Worm (Caenorhabditis elegans): ENCODE data around the gene snf-6.
A peak's percentile ranks its signal among the peaks of the same experiment; 100 is the strongest.

snf-6 gene

DNA sequence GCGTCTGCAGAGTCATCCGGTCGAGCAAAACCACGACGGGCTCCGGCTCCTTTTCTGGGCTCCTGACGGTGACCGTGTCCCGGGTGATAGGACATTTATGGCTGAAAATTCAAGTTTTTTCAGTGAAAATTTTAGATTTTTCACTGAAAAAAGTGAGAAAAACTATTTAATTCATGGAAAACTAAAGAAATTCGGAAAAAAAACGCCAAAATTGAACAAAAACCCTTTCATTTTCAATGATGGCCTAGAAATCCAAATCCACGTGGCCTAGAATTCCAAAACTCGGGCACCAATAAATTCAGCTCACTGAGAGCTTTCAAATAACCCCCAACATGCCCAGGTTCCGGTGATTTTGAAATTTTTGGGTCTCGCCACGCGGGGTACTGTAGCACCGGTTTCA lies 21.7 kb upstream of the snf-6 start, which contains the start of gene ddx-35:
Gene ddx-35 (minus strand): TSS at position 101 of the 400 bp plus-strand sequence.
- no peak for TF ChIP-seq ztf-4 (tag; optimal IDR thresholded peaks at IDR 0.05)
- no peak for TF ChIP-seq gmeb-1 (tag; optimal IDR thresholded peaks at IDR 0.05)

DNA sequence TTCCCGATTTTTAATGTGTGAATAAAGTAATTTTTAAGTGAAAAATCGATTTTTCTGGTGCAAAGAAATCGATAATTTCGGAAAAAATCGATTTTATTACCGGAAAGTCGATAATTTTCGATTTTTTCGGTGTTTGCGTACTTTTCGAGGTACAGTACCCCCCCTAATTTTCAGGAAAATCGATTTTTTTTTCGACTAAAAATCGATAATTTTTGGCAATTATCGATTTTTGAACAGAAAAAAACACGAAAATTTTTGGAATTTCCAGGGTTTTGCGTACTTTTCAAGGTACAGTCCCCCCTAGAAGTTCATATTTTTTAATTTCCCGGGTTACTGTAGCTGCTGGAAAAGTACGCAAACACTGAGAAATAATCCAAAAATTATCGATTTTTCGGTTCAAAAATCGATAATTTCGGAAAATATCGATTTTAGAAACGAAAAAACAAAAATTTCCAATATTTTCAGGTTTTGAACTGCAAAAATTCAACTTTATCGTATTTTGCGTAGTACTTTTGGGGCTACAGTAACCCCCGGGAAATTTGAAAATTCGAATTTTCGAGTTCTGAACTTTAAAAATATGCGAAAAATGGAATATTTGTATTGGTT lies 10.9 kb upstream of the snf-6 start:
- TF ChIP-seq nhr-6 (tag; optimal IDR thresholded peaks at IDR 0.05) = no peak
- no peak for TF ChIP-seq C34F6.9 (tag; optimal IDR thresholded peaks at IDR 0.05)
- no peak for TF ChIP-seq ZK546.5 (tag; optimal IDR thresholded peaks at IDR 0.05)
- no peak for TF ChIP-seq ztf-1 (GFP tag; conservative IDR thresholded peaks at IDR 0.05)
- no peak for TF ChIP-seq zag-1 (tag; optimal IDR thresholded peaks at IDR 0.05)
- no peak for TF ChIP-seq ama-1 (optimal IDR thresholded peaks at IDR 0.05)

DNA sequence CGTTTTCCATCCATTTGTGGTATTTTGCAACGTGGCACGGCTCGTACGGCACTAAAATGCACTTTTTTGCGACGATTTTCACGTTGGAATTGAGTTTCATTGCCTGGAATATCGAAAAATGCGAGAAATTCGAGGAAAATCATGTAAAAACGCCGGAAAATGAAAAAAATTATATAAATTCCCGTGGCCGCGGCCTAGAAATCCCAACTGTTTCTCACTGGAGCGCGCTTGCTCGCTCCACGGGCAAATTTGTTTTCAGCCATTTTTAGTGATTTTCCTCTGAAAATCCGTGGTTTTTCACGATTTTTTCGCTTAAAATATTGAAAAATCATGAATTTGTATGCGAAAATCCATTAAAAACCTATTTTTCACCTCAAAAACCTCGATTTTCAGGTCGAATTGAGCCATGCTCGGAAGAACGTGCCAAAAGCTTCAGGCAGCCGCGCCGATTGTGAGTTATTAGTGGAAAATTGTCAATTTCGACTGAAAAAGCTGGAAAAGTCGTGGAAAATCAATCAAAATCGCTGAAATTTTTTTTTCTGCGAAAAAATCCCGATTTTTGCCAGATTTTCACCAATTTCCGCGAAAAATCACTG lies 7.6 kb upstream of the snf-6 start, which contains the start of the genes Y67D2.5 and cisd-3.2:
Gene Y67D2.5 (minus strand): TSS at position 145 of the 596 bp plus-strand sequence.
Gene cisd-3.2 (plus strand): TSS at position 394 of the 596 bp plus-strand sequence.
- TF ChIP-seq gmeb-1 (tag; optimal IDR thresholded peaks at IDR 0.05) = peak; percentile 43
- TF ChIP-seq ztf-4 (tag; optimal IDR thresholded peaks at IDR 0.05) = no peak
- peak in 1 of 2 experiments; percentile 37 for TF ChIP-seq lsy-2 (tag; optimal IDR thresholded peaks at IDR 0.05)
- no peak for TF ChIP-seq dmd-4 (tag; optimal IDR thresholded peaks at IDR 0.05)
- TF ChIP-seq lin-13 (GFP tag; optimal IDR thresholded peaks at IDR 0.05) = peak; percentile 44
- no peak for TF ChIP-seq nhr-11 (tag; optimal IDR thresholded peaks at IDR 0.05)
- TF ChIP-seq blmp-1 (tag; optimal IDR thresholded peaks at IDR 0.05; ENCODE audit: insufficient read depth) = no peak
- TF ChIP-seq nhr-129 (tag; optimal IDR thresholded peaks at IDR 0.05) = no peak
- TF ChIP-seq lin-39 (tag; optimal IDR thresholded peaks at IDR 0.05) = no peak
- TF ChIP-seq fos-1 (tag; optimal IDR thresholded peaks at IDR 0.05) = no peak
- TF ChIP-seq F13H6.1 (tag; optimal IDR thresholded peaks at IDR 0.05) = peak; percentile 23
- peak; percentile 30 for TF ChIP-seq C34F6.9 (tag; optimal IDR thresholded peaks at IDR 0.05)
- no peak for TF ChIP-seq nhr-21 (tag; optimal IDR thresholded peaks at IDR 0.05)
- TF ChIP-seq ztf-1 (GFP tag; conservative IDR thresholded peaks at IDR 0.05) = no peak
- peak; percentile 40 for TF ChIP-seq unc-55 (GFP tag; optimal IDR thresholded peaks at IDR 0.05)
- TF ChIP-seq sma-9 (GFP tag; optimal IDR thresholded peaks at IDR 0.05) = no peak
- TF ChIP-seq sma-9 (tag; optimal IDR thresholded peaks at IDR 0.05) = no peak

DNA sequence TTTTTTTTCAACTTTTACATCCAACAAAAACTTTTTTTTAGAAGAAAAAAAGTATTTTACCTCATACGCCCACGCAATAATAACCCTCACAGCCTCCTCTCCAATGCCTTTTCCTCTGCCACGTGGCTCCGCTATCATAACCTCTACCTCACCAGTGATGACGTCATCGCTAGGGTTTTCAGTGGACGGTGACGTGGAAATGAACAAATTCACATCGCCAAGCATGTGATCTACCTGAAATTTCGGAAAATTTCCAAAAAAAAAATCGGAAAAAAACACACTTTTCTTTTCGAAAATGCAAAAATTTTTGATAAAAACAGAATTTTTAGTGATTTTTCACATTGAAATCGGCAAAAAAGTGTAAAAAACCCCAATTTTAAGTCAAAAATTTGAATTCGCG lies 6.7 kb upstream of the snf-6 start:
- TF ChIP-seq nhr-25 (tag; optimal IDR thresholded peaks at IDR 0.05) (no peak), mab-5 (tag; optimal IDR thresholded peaks at IDR 0.05) (no peak), unc-62 (GFP tag; optimal IDR thresholded peaks at IDR 0.05) (no peak), nhr-12 (tag; optimal IDR thresholded peaks at IDR 0.05) (no peak), ztf-4 (tag; optimal IDR thresholded peaks at IDR 0.05) (no peak), Y55F3AM.14 (GFP tag; optimal IDR thresholded peaks at IDR 0.05) (no peak), elt-3 (tag; optimal IDR thresholded peaks at IDR 0.05) (no peak)

DNA sequence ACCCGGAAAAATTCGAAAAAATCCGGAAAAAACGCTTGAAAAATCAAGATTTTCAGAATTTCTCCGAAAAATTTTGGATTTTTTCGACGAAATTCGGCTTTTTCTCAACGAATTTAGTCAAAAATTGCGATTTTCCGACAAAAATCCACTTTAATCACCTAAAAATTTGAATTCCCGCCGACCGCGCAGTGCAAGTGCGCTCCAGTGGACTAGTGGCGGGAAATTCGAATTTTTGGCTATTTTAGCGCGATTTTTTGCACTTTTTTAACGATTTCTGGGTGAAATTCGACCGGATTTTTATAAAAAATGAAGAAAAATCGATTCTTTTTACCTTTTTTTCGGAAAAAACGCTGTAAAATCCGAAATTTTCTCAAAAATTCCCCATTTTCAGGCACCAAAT lies 1.8 kb upstream of the snf-6 start:
- TF ChIP-seq unc-39 (tag; optimal IDR thresholded peaks at IDR 0.05) (no peak), zag-1 (tag; optimal IDR thresholded peaks at IDR 0.05) (no peak), nhr-10 (tag; optimal IDR thresholded peaks at IDR 0.05) (no peak), nhr-23 (tag; optimal IDR thresholded peaks at IDR 0.05) (no peak), nhr-129 (tag; optimal IDR thresholded peaks at IDR 0.05) (no peak), nhr-6 (tag; optimal IDR thresholded peaks at IDR 0.05) (no peak), egl-27 (tag; optimal IDR thresholded peaks at IDR 0.05) (no peak), C34F6.9 (tag; optimal IDR thresholded peaks at IDR 0.05) (no peak)

DNA sequence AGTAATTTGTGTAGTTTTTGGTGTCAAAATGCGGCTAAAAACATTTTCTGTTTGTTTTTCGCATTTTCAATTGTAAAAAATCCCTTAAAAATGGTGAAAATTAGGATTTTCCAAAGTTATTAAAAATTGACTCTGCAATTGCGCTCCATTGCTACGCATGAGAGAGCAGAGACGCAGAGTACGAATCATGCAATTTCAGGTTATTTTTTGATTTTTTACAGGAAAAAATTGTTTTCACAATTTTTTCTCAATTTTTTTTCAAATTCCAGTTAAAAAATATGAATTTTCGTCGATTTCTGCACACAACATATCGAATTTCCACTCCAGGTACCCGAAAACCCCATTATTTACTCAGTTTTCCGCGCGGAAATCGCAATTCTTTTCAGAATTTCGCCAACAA lies 988 bp upstream of the snf-6 start, which contains the start of gene mtg-1:
Gene mtg-1 (plus strand): TSS at position 160 of the 400 bp plus-strand sequence.
- TF ChIP-seq ceh-82 (tag; optimal IDR thresholded peaks at IDR 0.05) (no peak), nhr-77 (tag; optimal IDR thresholded peaks at IDR 0.05) (no peak), unc-39 (tag; optimal IDR thresholded peaks at IDR 0.05) (no peak), mbf-1 (tag; optimal IDR thresholded peaks at IDR 0.05) (no peak), ztf-4 (tag; optimal IDR thresholded peaks at IDR 0.05) (no peak), nhr-6 (tag; optimal IDR thresholded peaks at IDR 0.05) (no peak), ceh-16 (tag; optimal IDR thresholded peaks at IDR 0.05) (no peak), sma-9 (GFP tag; optimal IDR thresholded peaks at IDR 0.05) (no peak), sma-9 (tag; optimal IDR thresholded peaks at IDR 0.05) (no peak), C34F6.9 (tag; optimal IDR thresholded peaks at IDR 0.05) (peak; percentile 58), nhr-129 (tag; optimal IDR thresholded peaks at IDR 0.05) (peak; percentile 8), lin-13 (GFP tag; optimal IDR thresholded peaks at IDR 0.05) (peak; percentile 31), unc-55 (GFP tag; optimal IDR thresholded peaks at IDR 0.05) (peak; percentile 64), gmeb-1 (tag; optimal IDR thresholded peaks at IDR 0.05) (peak; percentile 42), unc-62 (GFP tag; optimal IDR thresholded peaks at IDR 0.05) (no peak), crh-2 (tag; optimal IDR thresholded peaks at IDR 0.05) (no peak), aly-2 (tag; optimal IDR thresholded peaks at IDR 0.05) (no peak), peb-1 (tag; optimal IDR thresholded peaks at IDR 0.05) (no peak), elt-1 (tag; optimal IDR thresholded peaks at IDR 0.05) (no peak), lsy-2 (tag; optimal IDR thresholded peaks at IDR 0.05) (peak in 1 of 2 experiments; percentile 50), fos-1 (tag; optimal IDR thresholded peaks at IDR 0.05) (no peak), lin-39 (tag; optimal IDR thresholded peaks at IDR 0.05) (no peak)
